Fruit fly (Drosophila melanogaster) whole organism, adult: ENCODE results near the gene cni.

Experiments used
- CG1620 ChIP-seq: fragments of 200-800 bp; sonication (Bioruptor generic); optimal IDR thresholded peaks from 2 replicates; lab custom pipeline; 2016; ENCODE audit warnings: missing biosample characterization, missing genetic modification characterization
- CG33017 ChIP-seq: fragments of 200-800 bp; sonication (Bioruptor generic); optimal IDR thresholded peaks from 2 replicates; lab custom pipeline; 2018; ENCODE audit warnings: missing biosample characterization, mild to moderate bottlenecking, missing genetic modification characterization, moderate library complexity
- Clk ChIP-seq: fragments of 200-800 bp; sonication (Bioruptor generic); optimal IDR thresholded peaks from 2 replicates; lab custom pipeline; 2017; ENCODE audit warnings: missing biosample characterization, missing genetic modification characterization
- bab1 ChIP-seq: fragments of 200-800 bp; sonication (Bioruptor generic); optimal IDR thresholded peaks from 3 replicates; lab custom pipeline; 2019; ENCODE audit warnings: missing biosample characterization, mild to moderate bottlenecking, missing genetic modification characterization, moderate library complexity
- cnc ChIP-seq, 2 experiments: fragments of >200 bp; optimal IDR thresholded peaks; 2 replicates each; lab custom pipeline; 2017

- TF ChIP-seq Clk (no peak), CG1620 (GFP tag; lab: Kevin White, UChicago) (no peak), cnc (optimal IDR thresholded peaks at IDR 0.05; lab: Kevin White, UChicago) (no peak), CG33017 (tag; lab: Kevin White, UChicago) (no peak), bab1 (no peak)
Measured at dm6 chr2L:16340268-16340667, 29.7 kb upstream of the cni start, which contains the start of gene CG42266.
